Fruit fly (Drosophila melanogaster) whole organism, wandering third instar larva: ENCODE results near the gene CG7766.

ENCODE experiments used
- pan ChIP-seq: fragments of >200 bp; optimal IDR thresholded peaks from 2 replicates; lab custom pipeline; 2017
- psq ChIP-seq: fragments of 200-800 bp; sonication (Bioruptor generic); optimal IDR thresholded peaks from 3 replicates; lab custom pipeline; 2017; ENCODE audit warnings: missing biosample characterization, mild to moderate bottlenecking, missing genetic modification characterization, moderate library complexity
- usp ChIP-seq: fragments of >200 bp; optimal IDR thresholded peaks from 2 replicates; lab custom pipeline; 2017; ENCODE audit warnings: missing biosample characterization, missing genetic modification characterization

DNA sequence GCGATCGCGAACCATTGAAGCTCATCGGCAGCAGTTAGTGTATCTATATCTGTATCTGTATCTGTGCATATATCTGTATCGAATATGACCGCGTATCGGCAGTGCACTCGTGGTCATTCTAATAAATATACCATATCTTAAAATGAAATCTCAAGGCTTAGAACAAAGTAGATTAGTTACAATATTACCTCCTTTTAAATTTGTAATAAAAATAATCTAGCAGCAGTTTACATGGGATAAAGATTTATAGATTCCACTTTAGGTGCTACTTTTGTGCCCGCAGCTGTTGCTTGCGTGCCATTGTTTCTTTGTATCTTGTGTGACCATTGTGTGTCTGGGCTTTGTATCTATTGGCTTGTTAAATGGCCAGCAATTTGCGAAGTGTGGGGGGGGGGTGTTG is 43.5 kb downstream of the CG7766 start:
- TF ChIP-seq usp (GFP tag; lab: Kevin White, UChicago) (no peak), pan (lab: Kevin White, UChicago) (no peak), psq (peak; percentile 63)
